Fruit fly (Drosophila melanogaster) whole organism, embryonic: ENCODE data around the gene Sap130.
A peak's percentile ranks its signal among the peaks of the same experiment; 100 is the strongest.

Experiments used
- Blimp-1 ChIP-seq: fragments of 200-800 bp; sonication (Bioruptor generic); optimal IDR thresholded peaks from 3 replicates; lab custom pipeline; 2018; ENCODE audit warnings: missing biosample characterization, missing genetic modification characterization, mild to moderate bottlenecking, moderate library complexity, missing genetic modification reagents
- CG11696 ChIP-seq: fragments of 200-800 bp; sonication (Bioruptor generic); IDR thresholded peaks from 2 replicates; pipeline ENCODE4 v1.3.6; 2022; ENCODE audit warnings: missing biosample characterization, missing genetic modification characterization
- CG12071 ChIP-seq: fragments of 200-800 bp; sonication (Bioruptor generic); optimal IDR thresholded peaks from 3 replicates; lab custom pipeline; 2018; ENCODE audit warnings: missing biosample characterization, mild to moderate bottlenecking, missing genetic modification characterization
- CG12942 ChIP-seq: fragments of 200-800 bp; sonication (Bioruptor generic); optimal IDR thresholded peaks from 3 replicates; lab custom pipeline; 2016; ENCODE audit warnings: missing biosample characterization, missing genetic modification characterization
- CG13894 ChIP-seq: fragments of 200-800 bp; sonication (Bioruptor generic); optimal IDR thresholded peaks from 3 replicates; lab custom pipeline; 2018; ENCODE audit warnings: missing biosample characterization, mild to moderate bottlenecking, missing genetic modification characterization, moderate library complexity
- CG2199 ChIP-seq: fragments of 200-800 bp; sonication (Bioruptor generic); IDR thresholded peaks from 3 replicates; pipeline ENCODE4 v1.3.6; 2022; ENCODE audit warnings: missing biosample characterization, missing genetic modification characterization
- CG31224 ChIP-seq: fragments of 200-800 bp; sonication (Bioruptor generic); IDR thresholded peaks from 2 replicates; pipeline ENCODE4 v1.3.6; 2022; ENCODE audit warnings: missing biosample characterization, missing genetic modification characterization
- CG32532 ChIP-seq: fragments of 200-800 bp; sonication (Bioruptor generic); IDR thresholded peaks from 2 replicates; pipeline ENCODE4 v1.3.6; 2022; ENCODE audit warnings: missing biosample characterization, missing genetic modification characterization
- CG7372 ChIP-seq: fragments of 200-800 bp; sonication (Bioruptor generic); IDR thresholded peaks from 2 replicates; pipeline ENCODE4 v1.3.6; 2022; ENCODE audit warnings: missing biosample characterization, missing genetic modification characterization
- CG7839 ChIP-seq: fragments of 200-800 bp; sonication (Bioruptor generic); optimal IDR thresholded peaks from 3 replicates; lab custom pipeline; 2018; ENCODE audit warnings: missing biosample characterization, mild to moderate bottlenecking, missing genetic modification characterization, moderate library complexity
- CG7928 ChIP-seq: fragments of 200-800 bp; sonication (Bioruptor generic); optimal IDR thresholded peaks from 2 replicates; lab custom pipeline; 2017; ENCODE audit warnings: missing biosample characterization, mild to moderate bottlenecking, missing genetic modification characterization
- CG8281 ChIP-seq: fragments of 200-800 bp; sonication (Bioruptor generic); optimal IDR thresholded peaks from 2 replicates; lab custom pipeline; 2018; ENCODE audit warnings: missing biosample characterization, mild to moderate bottlenecking, missing genetic modification characterization, moderate library complexity
- CG8359 ChIP-seq: fragments of 200-800 bp; sonication (Bioruptor generic); optimal IDR thresholded peaks from 2 replicates; lab custom pipeline; 2017; ENCODE audit warnings: missing biosample characterization, mild to moderate bottlenecking, missing genetic modification characterization, borderline replicate concordance
- CG8944 ChIP-seq: fragments of 200-800 bp; sonication (Bioruptor generic); optimal IDR thresholded peaks from 3 replicates; lab custom pipeline; 2016; ENCODE audit warnings: missing biosample characterization, missing genetic modification characterization
- CG9609 ChIP-seq: fragments of 200-800 bp; sonication (Bioruptor generic); optimal IDR thresholded peaks from 3 replicates; lab custom pipeline; 2016; ENCODE audit warnings: missing biosample characterization, missing genetic modification characterization
- Doc3 ChIP-seq: fragments of 200-800 bp; sonication (Bioruptor generic); IDR thresholded peaks from 3 replicates; pipeline ENCODE4 v1.3.6; 2022; ENCODE audit warnings: missing biosample characterization, missing genetic modification characterization; ENCODE audit not compliant: partially characterized antibody
- HLH4C ChIP-seq: fragments of 200-800 bp; sonication (Bioruptor generic); IDR thresholded peaks from 3 replicates; pipeline ENCODE4 v1.3.6; 2022; ENCODE audit warnings: missing biosample characterization, missing genetic modification characterization; ENCODE audit not compliant: partially characterized antibody
- NC2α ChIP-seq: fragments of 200-800 bp; sonication (Bioruptor generic); optimal IDR thresholded peaks from 2 replicates; lab custom pipeline; 2016; ENCODE audit warnings: missing biosample characterization, missing genetic modification characterization
- NFAT ChIP-seq: fragments of 200-800 bp; sonication (Bioruptor generic); IDR thresholded peaks from 2 replicates; pipeline ENCODE4 v1.3.6; 2022; ENCODE audit warnings: missing biosample characterization, missing genetic modification characterization
- Neu2 ChIP-seq: fragments of 200-800 bp; sonication (Bioruptor generic); optimal IDR thresholded peaks from 3 replicates; lab custom pipeline; 2016; ENCODE audit warnings: missing biosample characterization, missing genetic modification characterization, borderline replicate concordance
- Nf-YA ChIP-seq: fragments of 200-800 bp; sonication (Bioruptor generic); IDR thresholded peaks from 2 replicates; pipeline ENCODE4 v1.3.6; 2022; ENCODE audit warnings: missing biosample characterization, missing genetic modification characterization
- NfI ChIP-seq: fragments of 200-800 bp; sonication (Bioruptor generic); optimal IDR thresholded peaks from 3 replicates; lab custom pipeline; 2018; ENCODE audit warnings: missing biosample characterization, mild to moderate bottlenecking, missing genetic modification characterization, moderate library complexity
- Pdp1 ChIP-seq, 2 experiments: fragments of 200-800 bp; sonication (Bioruptor generic); optimal IDR thresholded peaks; 3 replicates each; lab custom pipeline; 2016; ENCODE audit warnings: missing biosample characterization in 2 of 2, missing genetic modification characterization in 2 of 2, mild to moderate bottlenecking in 1 of 2, moderate library complexity in 1 of 2
- Trl ChIP-seq, 3 experiments: fragments of >200 bp in 2 of 3; fragments of 200-800 bp in 1 of 3; sonication (Bioruptor generic) in 1 of 3; optimal IDR thresholded peaks; 2 replicates in 1 of 3; 3 replicates in 2 of 3; lab custom pipeline; 2016 to 2017; ENCODE audit warnings: missing biosample characterization in 1 of 3, missing genetic modification characterization in 1 of 3
- az2 ChIP-seq: fragments of 200-800 bp; sonication (Bioruptor generic); optimal IDR thresholded peaks from 3 replicates; lab custom pipeline; 2016; ENCODE audit warnings: missing biosample characterization, missing genetic modification characterization
- chinmo ChIP-seq: fragments of 200-800 bp; sonication (Bioruptor generic); IDR thresholded peaks from 4 replicates; pipeline ENCODE4 v1.3.6; 2022; ENCODE audit warnings: missing biosample characterization, missing genetic modification characterization; ENCODE audit not compliant: partially characterized antibody
- crol ChIP-seq: fragments of 200-800 bp; sonication (Bioruptor generic); IDR thresholded peaks from 2 replicates; pipeline ENCODE4 v1.3.6; 2022; ENCODE audit warnings: missing biosample characterization, missing genetic modification characterization
- danr ChIP-seq: fragments of 200-800 bp; sonication (Bioruptor generic); IDR thresholded peaks from 2 replicates; pipeline ENCODE4 v1.3.6; 2022; ENCODE audit warnings: missing biosample characterization, missing genetic modification characterization
- ewg ChIP-seq: fragments of 200-800 bp; sonication (Bioruptor generic); optimal IDR thresholded peaks from 3 replicates; lab custom pipeline; 2017; ENCODE audit warnings: mild to moderate bottlenecking, missing biosample characterization, missing genetic modification reagents, missing genetic modification characterization
- fd3F ChIP-seq: fragments of 200-800 bp; sonication (Bioruptor generic); optimal IDR thresholded peaks from 2 replicates; lab custom pipeline; 2018; ENCODE audit warnings: missing biosample characterization, mild to moderate bottlenecking, missing genetic modification characterization, moderate library complexity
- fd64A ChIP-seq: fragments of 200-800 bp; sonication (Bioruptor generic); optimal IDR thresholded peaks from 3 replicates; lab custom pipeline; 2018; ENCODE audit warnings: missing biosample characterization, mild to moderate bottlenecking, missing genetic modification characterization
- grau ChIP-seq: fragments of 200-800 bp; optimal IDR thresholded peaks from 3 replicates; lab custom pipeline; 2019; ENCODE audit warnings: missing biosample characterization, mild to moderate bottlenecking, missing genetic modification characterization, moderate library complexity
- klu ChIP-seq: fragments of 200-800 bp; sonication (Bioruptor generic); IDR thresholded peaks from 2 replicates; pipeline ENCODE4 v1.3.6; 2022; ENCODE audit warnings: missing biosample characterization, missing genetic modification characterization
- lbe ChIP-seq: fragments of 200-800 bp; sonication (Bioruptor generic); optimal IDR thresholded peaks from 2 replicates; lab custom pipeline; 2016; ENCODE audit warnings: missing biosample characterization, mild to moderate bottlenecking, missing genetic modification characterization
- oc ChIP-seq: fragments of 200-800 bp; sonication (Bioruptor generic); optimal IDR thresholded peaks from 2 replicates; lab custom pipeline; 2018; ENCODE audit warnings: missing biosample characterization, mild to moderate bottlenecking, missing genetic modification characterization, moderate library complexity
- odd ChIP-seq: fragments of 200-800 bp; sonication (Bioruptor generic); optimal IDR thresholded peaks from 2 replicates; lab custom pipeline; 2017; ENCODE audit warnings: missing biosample characterization, mild to moderate bottlenecking, missing genetic modification characterization
- onecut ChIP-seq: fragments of 200-800 bp; sonication (Bioruptor generic); IDR thresholded peaks from 2 replicates; pipeline ENCODE4 v1.3.6; 2022; ENCODE audit warnings: missing biosample characterization, missing genetic modification characterization
- prd ChIP-seq, 3 experiments: fragments of >200 bp in 2 of 3; fragments of 200-800 bp in 1 of 3; sonication (Bioruptor generic) in 1 of 3; optimal IDR thresholded peaks in 2 of 3; IDR thresholded peaks in 1 of 3; 2 replicates in 2 of 3; 3 replicates in 1 of 3; pipeline versions ENCODE4 v1.3.6 to Lab custom; 2017 to 2022; ENCODE audit warnings: missing biosample characterization in 1 of 3, missing genetic modification characterization in 1 of 3
- pzg ChIP-seq: fragments of 200-800 bp; sonication (Bioruptor generic); optimal IDR thresholded peaks from 3 replicates; lab custom pipeline; 2018; ENCODE audit warnings: missing biosample characterization, mild to moderate bottlenecking, missing genetic modification characterization, moderate library complexity
- ro ChIP-seq: fragments of 200-800 bp; sonication (Bioruptor generic); IDR thresholded peaks from 2 replicates; pipeline ENCODE4 v1.3.6; 2022; ENCODE audit warnings: missing biosample characterization, missing genetic modification characterization
- stwl ChIP-seq: fragments of 200-800 bp; sonication (Bioruptor generic); optimal IDR thresholded peaks from 3 replicates; lab custom pipeline; 2018; ENCODE audit warnings: missing biosample characterization, mild to moderate bottlenecking, missing genetic modification characterization, moderate library complexity
- tna ChIP-seq: fragments of 200-800 bp; sonication (Bioruptor generic); IDR thresholded peaks from 2 replicates; pipeline ENCODE4 v1.3.6; 2022; ENCODE audit warnings: missing biosample characterization, missing genetic modification characterization; ENCODE audit not compliant: partially characterized antibody
- trem ChIP-seq: fragments of 200-800 bp; optimal IDR thresholded peaks from 3 replicates; lab custom pipeline; 2019; ENCODE audit warnings: missing biosample characterization, mild to moderate bottlenecking, missing genetic modification characterization, moderate library complexity
- yki ChIP-seq: fragments of >200 bp; optimal IDR thresholded peaks from 3 replicates; lab custom pipeline; 2018

The Sap130 gene

DNA sequence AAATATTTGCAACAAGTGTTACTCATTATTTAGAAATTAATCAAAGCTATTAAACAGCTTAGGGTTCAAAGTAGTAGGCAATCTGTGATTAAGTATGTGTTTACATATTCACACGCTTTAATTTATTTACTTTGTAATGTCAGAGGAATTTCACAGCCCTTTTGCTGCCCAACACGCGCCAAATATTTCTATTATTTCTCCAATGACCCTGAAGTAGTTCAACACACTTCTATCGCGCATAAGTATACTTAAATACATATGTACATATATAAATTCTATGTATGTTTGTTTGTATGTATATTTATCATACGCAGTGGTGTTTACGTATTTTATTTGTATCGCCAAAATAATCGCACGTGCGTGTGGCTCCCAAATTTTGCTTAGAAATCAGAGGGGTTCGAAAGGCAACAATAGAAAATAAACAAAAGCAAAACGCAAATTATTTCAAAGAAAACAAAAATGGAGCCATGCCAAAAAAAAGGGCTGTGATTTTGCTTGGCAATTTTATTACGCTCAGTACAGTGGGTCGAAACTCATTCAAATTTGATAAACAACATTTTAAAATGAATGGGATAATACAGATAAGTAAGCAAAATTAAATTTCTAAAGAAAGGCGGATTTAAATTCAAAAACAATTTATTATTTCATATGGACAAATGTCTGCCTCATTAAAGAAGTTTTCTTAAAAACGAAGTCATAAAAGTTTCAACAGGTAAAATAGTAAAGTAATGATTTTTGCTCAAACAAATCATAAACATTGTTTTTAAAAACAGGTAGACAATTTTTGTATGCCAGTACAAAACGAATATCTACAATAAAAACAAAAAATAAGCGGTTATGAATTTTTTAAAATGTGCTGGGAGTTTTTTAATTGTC lies 2.3 kb upstream of the Sap130 start (continued):
- TF ChIP-seq odd (GFP tag; lab: Kevin White, UChicago), result peak; percentile 23

- TF ChIP-seq prd (optimal IDR thresholded peaks at IDR 0.05; lab: Kevin White, UChicago), result no peak
- TF ChIP-seq prd (GFP tag; IDR thresholded peaks at IDR 0.05; lab: Robert Waterston, UW), result no peak
- peak; percentile 40 for TF ChIP-seq oc (tag; lab: Kevin White, UChicago)
- no peak for TF ChIP-seq klu (GFP tag; lab: Robert Waterston, UW)
- TF ChIP-seq tna (GFP tag; lab: Robert Waterston, UW), result no peak
- peak; percentile 90 for TF ChIP-seq yki (lab: Kevin White, UChicago)
- TF ChIP-seq ro, result no peak
- TF ChIP-seq CG32532 (GFP tag; lab: Robert Waterston, UW), result peak; percentile 15; the same call in 1 of the 2 replicates
- peak; percentile 87 for TF ChIP-seq onecut (GFP tag; lab: Robert Waterston, UW)
- TF ChIP-seq chinmo (GFP tag; lab: Robert Waterston, UW), result 0 out of 4 replicates have a peak, but pooled peaks have one; percentile 78
- TF ChIP-seq NfI (GFP tag; lab: Kevin White, UChicago), result no peak
- TF ChIP-seq CG13894 (tag; lab: Kevin White, UChicago), result no peak
- TF ChIP-seq grau (tag; lab: Kevin White, UChicago), result peak; percentile 17
- no peak for TF ChIP-seq Blimp-1 (GFP tag; lab: Kevin White, UChicago)
- no peak for TF ChIP-seq CG31224 (GFP tag; lab: Robert Waterston, UW)
- no peak for TF ChIP-seq trem
- no peak for TF ChIP-seq HLH4C
- TF ChIP-seq CG7839, result no peak
- TF ChIP-seq NC2α (GFP tag; lab: Kevin White, UChicago), result no peak
- TF ChIP-seq CG8359, result no peak
- TF ChIP-seq fd64A, result peak; percentile 20
- TF ChIP-seq CG8944 (GFP tag; lab: Kevin White, UChicago), result no peak
- TF ChIP-seq stwl (tag; lab: Kevin White, UChicago), result no peak
- peak; percentile 95 to 97 for TF ChIP-seq Trl (optimal IDR thresholded peaks at IDR 0.05; lab: Kevin White, UChicago)
- TF ChIP-seq Trl (GFP tag; optimal IDR thresholded peaks at IDR 0.05; lab: Kevin White, UChicago), result no peak
- no peak for TF ChIP-seq danr (GFP tag; lab: Robert Waterston, UW)
- TF ChIP-seq CG9609 (GFP tag; lab: Kevin White, UChicago), result no peak
- no peak for TF ChIP-seq fd3F (GFP tag; lab: Kevin White, UChicago)
- 0 out of 2 replicates have a peak, but pooled peaks have one; percentile 16 for TF ChIP-seq NFAT (GFP tag; lab: Robert Waterston, UW)
- TF ChIP-seq ewg (GFP tag; lab: Kevin White, UChicago), result no peak
- peak; percentile 22; the same call in 1 of the 3 replicates for TF ChIP-seq Doc3 (GFP tag; lab: Robert Waterston, UW)
- TF ChIP-seq Nf-YA, result no peak
- peak; percentile 96 for TF ChIP-seq crol
- no peak for TF ChIP-seq CG7928
- no peak for TF ChIP-seq lbe (GFP tag; lab: Kevin White, UChicago)
- TF ChIP-seq CG2199 (GFP tag; lab: Robert Waterston, UW), result peak; percentile 76
- TF ChIP-seq pzg (GFP tag; lab: Kevin White, UChicago), result no peak
- TF ChIP-seq Neu2 (GFP tag; lab: Kevin White, UChicago), result no peak
- no peak for TF ChIP-seq az2 (GFP tag; lab: Kevin White, UChicago)
- TF ChIP-seq CG8281 (tag; lab: Kevin White, UChicago), result no peak
- peak in 1 of 2 experiments; percentile 25 for TF ChIP-seq Pdp1 (GFP tag; optimal IDR thresholded peaks at IDR 0.05; lab: Kevin White, UChicago)
- TF ChIP-seq CG7372 (GFP tag; lab: Robert Waterston, UW), result 0 out of 2 replicates have a peak, but pooled peaks have one; percentile 27
- TF ChIP-seq CG12071 (GFP tag; lab: Kevin White, UChicago), result peak; percentile 23
- TF ChIP-seq CG11696, result no peak; the same call in 1 of the 2 replicates
- TF ChIP-seq CG12942 (GFP tag; lab: Kevin White, UChicago), result no peak
These were observed 1.5 kb upstream of the Sap130 start for dm6 chr3L:12804035-12804729.
